Fruit fly (Drosophila melanogaster): Measurements from ENCODE around the gene CG31157.
A peak's percentile ranks its signal among the peaks of the same experiment; 100 is the strongest.

CG31157 gene

DNA sequence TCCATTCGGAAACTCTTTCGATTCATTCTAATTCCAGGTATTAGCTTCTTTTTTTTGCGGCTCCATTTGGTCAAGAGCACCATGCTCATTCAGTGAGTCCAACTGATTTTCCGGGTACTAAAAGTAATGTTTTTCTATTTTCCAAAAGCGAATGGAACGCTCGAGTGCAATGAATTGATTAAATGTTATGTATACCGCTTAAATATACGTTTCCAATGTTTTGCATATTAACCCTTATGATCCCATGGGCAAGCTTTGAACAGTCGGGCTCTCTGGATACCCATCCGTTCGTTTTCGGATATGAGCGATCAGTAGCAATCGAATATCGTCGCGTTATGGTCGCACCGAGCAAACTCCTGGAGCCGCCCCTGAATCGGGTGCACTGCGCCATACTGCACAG is at the start of gene CG31157:
TSS of gene CG31157 (plus strand) at position 301 of the 400 bp plus-strand sequence.
- TF ChIP-seq CG17801 (GFP tag; optimal IDR thresholded peaks at IDR 0.05; ENCODE audit: partially characterized antibody) = no peak

- TF ChIP-seq CG17801 (GFP tag; optimal IDR thresholded peaks at IDR 0.05; ENCODE audit: partially characterized antibody) = peak; percentile 17
Measured at dm6 chr3R:12998234-12998591, 49.3 kb upstream of the CG31157 start.

DNA sequence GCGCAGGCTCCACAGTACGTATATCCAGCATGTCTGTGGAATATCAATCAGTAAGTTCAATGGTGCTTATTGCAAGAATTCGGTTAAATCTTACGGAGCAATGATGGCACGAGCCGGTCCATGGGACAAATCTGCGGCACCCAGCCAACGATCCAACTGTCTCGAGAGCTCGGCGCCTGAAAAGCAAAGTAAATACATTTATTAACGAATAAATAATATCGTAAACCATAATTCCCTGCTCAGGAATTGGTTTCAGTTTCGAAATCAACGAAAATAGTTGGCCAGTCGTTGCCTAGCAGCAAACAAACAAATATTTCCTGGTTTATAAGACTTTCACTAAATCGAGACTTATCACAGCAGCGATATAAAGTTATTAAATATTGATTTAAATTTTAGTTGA is 37.9 kb upstream of the CG31157 start, which contains the start of gene CG11656:
TSS of gene CG11656 (plus strand) at position 301 of the 400 bp plus-strand sequence.
- TF ChIP-seq CG17801 (GFP tag; optimal IDR thresholded peaks at IDR 0.05; ENCODE audit: partially characterized antibody) = no peak

DNA sequence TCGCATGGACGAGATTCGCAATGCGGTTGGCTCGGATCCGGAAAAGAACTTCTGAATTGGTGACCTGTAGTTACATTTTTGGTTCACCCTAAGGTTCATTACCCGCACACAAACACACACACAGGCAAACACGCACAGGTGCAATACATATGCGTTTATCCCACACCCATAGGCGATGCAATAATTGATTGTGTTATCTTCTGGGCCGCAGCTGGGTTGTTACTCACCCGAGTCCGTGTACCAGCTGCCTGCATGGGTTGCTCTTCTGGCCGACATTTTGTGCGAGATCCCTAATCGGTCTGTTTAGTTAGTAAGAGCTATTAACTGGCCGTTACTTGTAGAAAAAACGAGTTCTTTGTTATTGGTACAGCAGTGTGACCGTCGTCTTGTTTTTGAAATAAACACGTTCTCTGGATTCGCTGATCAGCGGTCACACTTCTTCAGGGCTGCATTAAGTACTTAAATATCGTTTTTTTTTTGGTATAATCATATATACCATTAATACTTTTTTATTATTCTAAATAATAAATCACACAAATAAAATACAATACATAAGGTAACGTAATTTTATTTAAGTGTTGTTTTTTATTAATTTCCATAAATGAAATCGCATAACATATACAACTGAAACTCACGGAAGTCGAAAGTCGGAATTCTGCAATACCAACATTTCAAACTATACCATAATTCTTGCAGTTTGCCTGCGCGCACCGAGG is 36.5 kb upstream of the CG31157 start, which contains the start of gene CG8031:
TSS of gene CG8031 (minus strand) at position 406 of the 716 bp plus-strand sequence.
- TF ChIP-seq CG17801 (GFP tag; optimal IDR thresholded peaks at IDR 0.05; ENCODE audit: partially characterized antibody) = peak; percentile 14

dm6 chr3R:13011621-13011963 is 35.9 kb upstream of the CG31157 start, which contains the start of gene CtBP:
Gene CtBP (plus strand): TSS chr3R:13011649.
- no peak for TF ChIP-seq CG17801 (GFP tag; optimal IDR thresholded peaks at IDR 0.05; ENCODE audit: partially characterized antibody)

DNA sequence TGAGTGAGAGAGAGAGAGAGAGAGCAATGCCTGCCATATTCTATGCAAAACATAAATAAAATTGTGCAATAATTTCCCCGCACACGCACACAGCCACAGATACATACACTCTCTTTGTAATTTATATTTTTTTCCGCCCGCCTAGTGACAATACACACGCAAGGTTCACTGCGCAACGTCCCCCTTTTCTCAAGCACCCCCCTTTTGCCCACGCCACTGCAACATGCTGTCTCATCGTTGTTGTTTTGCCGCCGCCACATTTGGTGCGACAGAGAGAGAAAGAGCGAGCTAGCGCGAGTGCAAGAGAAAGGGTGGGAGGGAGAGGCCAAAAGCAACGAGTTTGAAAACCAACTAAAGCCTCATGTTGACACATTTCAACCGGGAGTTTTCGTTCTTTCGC is 35.2 kb upstream of the CG31157 start:
- peak; percentile 39 for TF ChIP-seq CG17801 (GFP tag; optimal IDR thresholded peaks at IDR 0.05; ENCODE audit: partially characterized antibody)

- no peak for TF ChIP-seq CG17801 (GFP tag; optimal IDR thresholded peaks at IDR 0.05; ENCODE audit: partially characterized antibody)
Measured at dm6 chr3R:13012990-13013389, 34.5 kb upstream of the CG31157 start.

dm6 chr3R:13014168-13014881 is 33.2 kb upstream of the CG31157 start:
- no peak for TF ChIP-seq CG17801 (GFP tag; optimal IDR thresholded peaks at IDR 0.05; ENCODE audit: partially characterized antibody)

DNA sequence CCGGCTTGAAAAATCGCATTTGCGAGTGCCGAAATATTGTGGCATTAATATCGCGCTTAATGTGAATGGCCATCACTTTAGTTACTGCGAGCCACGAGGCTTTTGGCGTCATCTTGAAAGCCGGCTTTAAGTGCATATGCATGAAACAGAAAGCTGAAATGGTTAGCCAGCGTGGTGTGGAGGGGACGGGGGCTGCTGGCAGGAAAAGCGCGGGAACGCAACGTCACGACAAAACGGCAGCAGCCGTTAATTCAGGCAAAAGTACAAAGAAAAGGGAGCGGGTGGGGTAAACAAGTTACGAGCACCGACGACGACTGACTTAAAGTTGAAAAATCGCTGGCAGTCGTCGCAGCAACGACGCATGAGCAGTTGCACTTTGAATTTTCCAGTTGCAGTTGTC is 32.1 kb upstream of the CG31157 start:
- TF ChIP-seq CG17801 (GFP tag; optimal IDR thresholded peaks at IDR 0.05; ENCODE audit: partially characterized antibody) = no peak

dm6 chr3R:13015811-13016766 is 31.4 kb upstream of the CG31157 start:
- TF ChIP-seq CG17801 (GFP tag; optimal IDR thresholded peaks at IDR 0.05; ENCODE audit: partially characterized antibody) = no peak

- no peak for TF ChIP-seq CG17801 (GFP tag; optimal IDR thresholded peaks at IDR 0.05; ENCODE audit: partially characterized antibody)
Measured at dm6 chr3R:13017623-13018036, 29.9 kb upstream of the CG31157 start.

dm6 chr3R:13018284-13018900 is 29.1 kb upstream of the CG31157 start:
- no peak for TF ChIP-seq CG17801 (GFP tag; optimal IDR thresholded peaks at IDR 0.05; ENCODE audit: partially characterized antibody)

DNA sequence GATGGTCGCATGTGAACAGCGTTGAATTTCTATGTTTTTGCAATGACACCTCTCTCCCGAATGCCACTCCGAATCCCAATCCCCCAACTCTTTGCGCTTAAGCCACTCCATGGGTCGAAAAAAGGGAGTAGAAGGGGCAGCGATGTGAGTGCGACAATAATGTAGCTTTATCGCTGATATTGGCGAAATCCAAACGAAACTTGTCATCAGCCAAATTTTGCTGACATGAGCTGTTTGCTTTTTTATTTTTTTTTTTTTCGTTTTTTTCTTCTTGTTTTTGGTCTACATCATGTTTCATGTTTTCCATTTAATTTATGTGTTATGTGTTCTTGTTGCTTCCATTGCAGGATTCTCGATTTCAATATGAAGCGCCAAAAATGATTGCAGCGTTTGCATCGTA is 28.5 kb upstream of the CG31157 start:
- peak; percentile 18 for TF ChIP-seq CG17801 (GFP tag; optimal IDR thresholded peaks at IDR 0.05; ENCODE audit: partially characterized antibody)

DNA sequence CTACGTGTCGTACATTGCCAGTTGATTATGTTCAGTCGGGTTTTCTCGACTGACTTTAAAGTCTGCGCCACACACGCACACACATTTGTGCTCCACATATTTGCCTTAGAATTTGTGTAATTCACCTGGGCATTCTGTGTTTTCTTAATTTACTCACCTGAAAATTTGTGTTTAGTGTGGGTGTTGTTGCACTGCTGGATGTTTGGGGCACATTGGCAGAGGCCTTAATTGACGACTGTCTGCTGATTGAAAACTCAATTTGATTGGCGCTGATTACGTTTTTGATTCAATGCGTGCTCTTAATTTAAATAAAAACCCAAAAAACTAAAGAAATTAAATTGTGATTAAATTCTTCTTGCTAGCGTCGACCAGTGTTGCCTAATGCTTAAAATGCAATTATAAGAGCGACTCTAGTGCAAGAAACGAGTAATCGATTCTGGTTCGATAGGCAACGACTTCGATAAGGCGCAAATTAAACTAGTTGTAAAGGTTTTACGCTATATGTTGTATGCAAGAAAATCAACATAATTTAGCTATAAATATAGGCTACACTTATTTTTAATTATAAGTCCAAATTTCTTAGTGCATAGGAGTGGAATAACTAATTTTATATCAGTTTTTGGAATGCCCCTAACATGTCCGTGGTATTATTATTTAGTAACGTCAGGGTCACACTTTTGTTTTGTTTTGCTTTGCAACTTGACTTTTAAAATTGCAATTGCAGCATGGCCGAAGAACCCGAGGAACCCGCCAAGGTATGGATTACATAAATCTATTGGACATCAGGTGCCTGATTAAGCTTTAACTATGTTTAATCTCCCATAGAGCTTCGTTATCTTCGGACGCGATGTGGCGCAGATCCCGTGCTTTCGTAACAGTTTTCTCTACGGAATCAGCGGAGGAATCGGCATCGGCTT is 17.0 kb upstream of the CG31157 start, which contains the start of the genes CG46281 and CG46280:
TSS of gene CG46281 (minus strand) at position 51 of the 917 bp plus-strand sequence.
TSS of gene CG46280 (minus strand) at position 403 of the 917 bp plus-strand sequence.
- peak; percentile 49 for TF ChIP-seq CG17801 (GFP tag; optimal IDR thresholded peaks at IDR 0.05; ENCODE audit: partially characterized antibody)

All from ovary, adult (tissue).